Fruit fly (Drosophila melanogaster) whole organism, embryonic: ENCODE data around the gene Pax.
A peak's percentile ranks its signal among the peaks of the same experiment; 100 is the strongest.

ENCODE experiments used
- Atf6 ChIP-seq: fragments of 200-800 bp; sonication (Bioruptor generic); IDR thresholded peaks from 2 replicates; pipeline ENCODE4 v1.3.6; 2022; ENCODE audit warnings: missing biosample characterization, missing genetic modification characterization
- BEAF-32 ChIP-seq: fragments of 200-800 bp; sonication (Bioruptor generic); optimal IDR thresholded peaks from 3 replicates; lab custom pipeline; 2017; ENCODE audit warnings: missing biosample characterization, missing genetic modification characterization, mild to moderate bottlenecking, moderate library complexity, missing genetic modification reagents
- CG10654 ChIP-seq: fragments of 200-800 bp; sonication (Bioruptor generic); optimal IDR thresholded peaks from 2 replicates; lab custom pipeline; 2016; ENCODE audit warnings: missing biosample characterization, missing genetic modification characterization
- CG12769 ChIP-seq: fragments of 200-800 bp; sonication (Bioruptor generic); optimal IDR thresholded peaks from 2 replicates; lab custom pipeline; 2019; ENCODE audit warnings: missing biosample characterization, mild to moderate bottlenecking, missing genetic modification characterization, moderate library complexity
- CG15696 ChIP-seq: fragments of 200-800 bp; sonication (Bioruptor generic); optimal IDR thresholded peaks from 2 replicates; lab custom pipeline; 2019; ENCODE audit warnings: missing biosample characterization, mild to moderate bottlenecking, missing genetic modification characterization, moderate library complexity
- CG17359 ChIP-seq: fragments of 200-800 bp; sonication (Bioruptor generic); optimal IDR thresholded peaks from 3 replicates; lab custom pipeline; 2018; ENCODE audit warnings: missing biosample characterization, mild to moderate bottlenecking, missing genetic modification characterization, moderate library complexity
- CG17361 ChIP-seq: fragments of 200-800 bp; sonication (Bioruptor generic); IDR thresholded peaks from 3 replicates; pipeline ENCODE4 v1.3.6; 2022; ENCODE audit warnings: missing biosample characterization, missing genetic modification characterization
- CG17912 ChIP-seq: fragments of 200-800 bp; sonication (Bioruptor generic); optimal IDR thresholded peaks from 2 replicates; lab custom pipeline; 2018; ENCODE audit warnings: missing biosample characterization, mild to moderate bottlenecking, missing genetic modification characterization
- CG1792 ChIP-seq: fragments of 200-800 bp; sonication (Bioruptor generic); optimal IDR thresholded peaks from 2 replicates; lab custom pipeline; 2016; ENCODE audit warnings: missing biosample characterization, missing genetic modification characterization
- CG2129 ChIP-seq: fragments of 200-800 bp; sonication (Bioruptor generic); IDR thresholded peaks from 2 replicates; pipeline ENCODE4 v1.3.6; 2022; ENCODE audit warnings: missing biosample characterization, missing genetic modification characterization; ENCODE audit not compliant: partially characterized antibody
- CG30020 ChIP-seq: fragments of 200-800 bp; optimal IDR thresholded peaks from 2 replicates; lab custom pipeline; 2019; ENCODE audit warnings: missing biosample characterization, mild to moderate bottlenecking, missing genetic modification characterization, moderate library complexity
- CG31441 ChIP-seq: fragments of 200-800 bp; sonication (Bioruptor generic); IDR thresholded peaks from 2 replicates; pipeline ENCODE4 v1.3.6; 2022; ENCODE audit warnings: missing biosample characterization, missing genetic modification characterization
- CG4854 ChIP-seq: fragments of 200-800 bp; sonication (Bioruptor generic); optimal IDR thresholded peaks from 2 replicates; lab custom pipeline; 2016; ENCODE audit warnings: missing biosample characterization, missing genetic modification characterization, inconsistent platforms
- CG5245 ChIP-seq: fragments of 200-800 bp; sonication (Bioruptor generic); optimal IDR thresholded peaks from 3 replicates; lab custom pipeline; 2016; ENCODE audit warnings: missing biosample characterization, missing genetic modification characterization
- CG7928 ChIP-seq: fragments of 200-800 bp; sonication (Bioruptor generic); optimal IDR thresholded peaks from 2 replicates; lab custom pipeline; 2017; ENCODE audit warnings: missing biosample characterization, mild to moderate bottlenecking, missing genetic modification characterization
- CG7963 ChIP-seq: fragments of 200-800 bp; sonication (Bioruptor generic); IDR thresholded peaks from 3 replicates; pipeline ENCODE4 v1.3.6; 2022; ENCODE audit warnings: missing biosample characterization, missing genetic modification characterization; ENCODE audit not compliant: partially characterized antibody
- CG8478 ChIP-seq: fragments of >200 bp; optimal IDR thresholded peaks from 2 replicates; lab custom pipeline; 2018
- CG9876 ChIP-seq: fragments of 200-800 bp; sonication (Bioruptor generic); optimal IDR thresholded peaks from 2 replicates; lab custom pipeline; 2016; ENCODE audit warnings: missing biosample characterization, missing genetic modification characterization
- Camta ChIP-seq: fragments of 200-800 bp; sonication (Bioruptor generic); optimal IDR thresholded peaks from 2 replicates; lab custom pipeline; 2016; ENCODE audit warnings: missing biosample characterization, missing genetic modification characterization
- Dfd ChIP-seq, 2 experiments: fragments of >200 bp; optimal IDR thresholded peaks; 2 replicates each; lab custom pipeline; 2017; ENCODE audit warnings: missing biosample characterization in 2 of 2, missing genetic modification characterization in 2 of 2
- E2f2 ChIP-seq: fragments of 200-800 bp; sonication (Bioruptor generic); IDR thresholded peaks from 2 replicates; pipeline ENCODE4 v1.3.6; 2022; ENCODE audit warnings: missing biosample characterization, missing genetic modification characterization
- Ets65A ChIP-seq: fragments of 200-800 bp; sonication (Bioruptor generic); peaks from one replicate; lab custom pipeline; 2016; ENCODE audit warnings: missing biosample characterization, missing genetic modification characterization
- Jarid2 ChIP-seq: fragments of 200-800 bp; sonication (Bioruptor generic); optimal IDR thresholded peaks from 3 replicates; lab custom pipeline; 2017; ENCODE audit warnings: mild to moderate bottlenecking, missing biosample characterization, missing genetic modification reagents, missing genetic modification characterization
- NC2β ChIP-seq: fragments of 200-800 bp; sonication (Bioruptor generic); optimal IDR thresholded peaks from 2 replicates; lab custom pipeline; 2016; ENCODE audit warnings: missing biosample characterization, missing genetic modification characterization
- Ravus ChIP-seq: fragments of 200-800 bp; sonication (Bioruptor generic); IDR thresholded peaks from 2 replicates; pipeline ENCODE4 v1.3.6; 2022; ENCODE audit warnings: missing biosample characterization, missing genetic modification characterization
- Scr ChIP-seq: fragments of 200-800 bp; sonication (Bioruptor generic); IDR thresholded peaks from 2 replicates; pipeline ENCODE4 v1.3.6; 2022; ENCODE audit warnings: missing biosample characterization, missing genetic modification characterization; ENCODE audit not compliant: partially characterized antibody
- Side ChIP-seq: fragments of 200-800 bp; sonication (Bioruptor generic); optimal IDR thresholded peaks from 2 replicates; lab custom pipeline; 2016; ENCODE audit warnings: missing biosample characterization, missing genetic modification characterization
- Sin3A ChIP-seq: fragments of >200 bp; optimal IDR thresholded peaks from 2 replicates; lab custom pipeline; 2018
- Stat92E ChIP-seq, 3 experiments: fragments of >200 bp in 2 of 3; fragments of 200-800 bp in 1 of 3; sonication (Bioruptor generic) in 1 of 3; optimal IDR thresholded peaks; 2 replicates each; lab custom pipeline; 2017 to 2019; ENCODE audit warnings: missing biosample characterization in 3 of 3, missing genetic modification characterization in 3 of 3, mild to moderate bottlenecking in 1 of 3, moderate library complexity in 1 of 3
- abd-A ChIP-seq: fragments of 200-800 bp; sonication (Bioruptor generic); optimal IDR thresholded peaks from 3 replicates; lab custom pipeline; 2019; ENCODE audit warnings: missing biosample characterization, mild to moderate bottlenecking, missing genetic modification characterization, moderate library complexity
- al ChIP-seq: fragments of 200-800 bp; sonication (Bioruptor generic); IDR thresholded peaks from 2 replicates; pipeline ENCODE4 v1.3.6; 2022; ENCODE audit warnings: missing biosample characterization, missing genetic modification characterization
- ato ChIP-seq: fragments of 200-800 bp; sonication (Bioruptor generic); IDR thresholded peaks from 2 replicates; pipeline ENCODE4 v1.3.6; 2022; ENCODE audit warnings: missing biosample characterization, missing genetic modification characterization; ENCODE audit not compliant: partially characterized antibody
- br ChIP-seq: fragments of >200 bp; optimal IDR thresholded peaks from 2 replicates; lab custom pipeline; 2017
- fu2 ChIP-seq: fragments of 200-800 bp; sonication (Bioruptor generic); optimal IDR thresholded peaks from 2 replicates; lab custom pipeline; 2016; ENCODE audit warnings: missing biosample characterization, missing genetic modification characterization
- grau ChIP-seq: fragments of 200-800 bp; optimal IDR thresholded peaks from 3 replicates; lab custom pipeline; 2019; ENCODE audit warnings: missing biosample characterization, mild to moderate bottlenecking, missing genetic modification characterization, moderate library complexity
- gro ChIP-seq: fragments of 200-800 bp; sonication (Bioruptor generic); optimal IDR thresholded peaks from 2 replicates; lab custom pipeline; 2016; ENCODE audit warnings: missing biosample characterization, missing genetic modification characterization
- ken ChIP-seq: fragments of 200-800 bp; sonication (Bioruptor generic); IDR thresholded peaks from 3 replicates; pipeline ENCODE4 v1.3.6; 2022; ENCODE audit warnings: missing biosample characterization, missing genetic modification characterization
- nau ChIP-seq: fragments of 200-800 bp; sonication (Bioruptor generic); optimal IDR thresholded peaks from 3 replicates; lab custom pipeline; 2017; ENCODE audit warnings: missing biosample characterization, mild to moderate bottlenecking, missing genetic modification characterization, missing genetic modification reagents
- nmo ChIP-seq: fragments of 200-800 bp; sonication (Bioruptor generic); optimal IDR thresholded peaks from 2 replicates; lab custom pipeline; 2018; ENCODE audit warnings: missing biosample characterization, mild to moderate bottlenecking, missing genetic modification characterization, moderate library complexity
- odd ChIP-seq: fragments of 200-800 bp; sonication (Bioruptor generic); optimal IDR thresholded peaks from 2 replicates; lab custom pipeline; 2017; ENCODE audit warnings: missing biosample characterization, mild to moderate bottlenecking, missing genetic modification characterization
- p53 ChIP-seq: fragments of 200-800 bp; sonication (Bioruptor generic); optimal IDR thresholded peaks from 2 replicates; lab custom pipeline; 2016; ENCODE audit warnings: missing biosample characterization, missing genetic modification characterization
- prd ChIP-seq, 3 experiments: fragments of >200 bp in 2 of 3; fragments of 200-800 bp in 1 of 3; sonication (Bioruptor generic) in 1 of 3; optimal IDR thresholded peaks in 2 of 3; IDR thresholded peaks in 1 of 3; 2 replicates in 2 of 3; 3 replicates in 1 of 3; pipeline versions ENCODE4 v1.3.6 to Lab custom; 2017 to 2022; ENCODE audit warnings: missing biosample characterization in 1 of 3, missing genetic modification characterization in 1 of 3
- repo ChIP-seq: fragments of 200-800 bp; sonication (Bioruptor generic); optimal IDR thresholded peaks from 2 replicates; lab custom pipeline; 2016; ENCODE audit warnings: missing biosample characterization, missing genetic modification characterization
- sens-2 ChIP-seq: fragments of 200-800 bp; sonication (Bioruptor generic); IDR thresholded peaks from 2 replicates; pipeline ENCODE4 v1.3.6; 2022; ENCODE audit warnings: missing biosample characterization, missing genetic modification characterization
- shn ChIP-seq: fragments of 200-800 bp; sonication (Bioruptor generic); optimal IDR thresholded peaks from 3 replicates; lab custom pipeline; 2016; ENCODE audit warnings: missing biosample characterization, missing genetic modification characterization
- vfl ChIP-seq: fragments of 200-800 bp; sonication (Bioruptor generic); optimal IDR thresholded peaks from 2 replicates; lab custom pipeline; 2016; ENCODE audit warnings: missing biosample characterization, missing genetic modification characterization
- vnd ChIP-seq: fragments of 200-800 bp; sonication (Bioruptor generic); IDR thresholded peaks from 3 replicates; pipeline ENCODE4 v1.3.6; 2022; ENCODE audit warnings: missing biosample characterization, missing genetic modification characterization; ENCODE audit not compliant: partially characterized antibody
- vvl ChIP-seq: fragments of 200-800 bp; sonication (Bioruptor generic); IDR thresholded peaks from 2 replicates; pipeline ENCODE4 v1.3.6; 2022; ENCODE audit warnings: missing biosample characterization, missing genetic modification characterization
- wdn ChIP-seq: fragments of 200-800 bp; sonication (Bioruptor generic); IDR thresholded peaks from 2 replicates; pipeline ENCODE4 v1.3.6; 2022; ENCODE audit warnings: missing biosample characterization, missing genetic modification characterization
- zen2 ChIP-seq: fragments of 200-800 bp; sonication (Bioruptor generic); IDR thresholded peaks from 3 replicates; pipeline ENCODE4 v1.3.6; 2022; ENCODE audit warnings: missing biosample characterization, missing genetic modification characterization; ENCODE audit not compliant: partially characterized antibody
- zfh1 ChIP-seq: fragments of 200-800 bp; sonication (Bioruptor generic); IDR thresholded peaks from 3 replicates; pipeline ENCODE4 v1.3.6; 2022; ENCODE audit warnings: missing biosample characterization, missing genetic modification characterization

The Pax gene

DNA sequence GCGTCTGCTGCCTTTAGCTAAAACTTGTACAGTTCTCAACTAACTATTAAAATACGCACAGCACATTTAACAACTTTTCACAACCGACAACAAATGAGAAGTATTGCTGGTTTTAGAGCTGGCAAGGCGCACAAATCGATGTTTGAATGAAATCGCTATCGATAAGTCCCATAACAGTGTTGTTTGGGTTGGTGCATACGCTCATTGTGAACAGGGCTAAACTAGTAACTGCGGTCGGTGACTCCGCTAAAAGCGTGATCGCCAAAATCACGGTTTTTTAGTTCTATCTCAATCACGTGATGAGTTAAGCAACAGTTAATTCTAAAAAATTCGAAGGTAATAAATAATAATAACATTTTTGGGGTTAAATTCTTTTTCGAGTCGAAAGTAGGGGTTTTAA, 27.0 kb upstream of the Pax start, which contains the start of gene Top2 (continued):
- TF ChIP-seq Jarid2 (GFP tag; lab: Kevin White, UChicago), result no peak
- TF ChIP-seq CG17361 (GFP tag; lab: Robert Waterston, UW), result no peak
- peak; percentile 7 for TF ChIP-seq repo (GFP tag; lab: Kevin White, UChicago)
- 0 out of 3 replicates have a peak, but pooled peaks have one; percentile 7 for TF ChIP-seq ken (GFP tag; lab: Robert Waterston, UW)
- peak; percentile 15 for TF ChIP-seq fu2 (GFP tag; lab: Kevin White, UChicago)
- peak; percentile 45 for TF ChIP-seq CG1792 (GFP tag; lab: Kevin White, UChicago)
- peak; percentile 70 for TF ChIP-seq CG30020 (tag; lab: Kevin White, UChicago)
- TF ChIP-seq al, result no peak
- TF ChIP-seq CG10654 (GFP tag; lab: Kevin White, UChicago), result peak; percentile 5
- peak; percentile 16 for TF ChIP-seq CG17912
- TF ChIP-seq CG8478, result no peak
- TF ChIP-seq CG5245 (GFP tag; lab: Kevin White, UChicago), result peak; percentile 4
- TF ChIP-seq wdn, result 0 out of 2 replicates have a peak, but pooled peaks have one; percentile 22
- TF ChIP-seq CG9876 (GFP tag; lab: Kevin White, UChicago), result peak; percentile 57
- peak; percentile 63 for TF ChIP-seq CG2129
- peak; percentile 71 for TF ChIP-seq p53 (GFP tag; lab: Kevin White, UChicago)
- peak; percentile 61 for TF ChIP-seq gro
- no peak for TF ChIP-seq Dfd (GFP tag; optimal IDR thresholded peaks at IDR 0.05; lab: Kevin White, UChicago)
- peak; percentile 85 for TF ChIP-seq CG7963
- peak; percentile 33 for TF ChIP-seq NC2β (GFP tag; lab: Kevin White, UChicago)
- no peak for TF ChIP-seq CG15696
- TF ChIP-seq CG31441 (GFP tag; lab: Robert Waterston, UW), result peak; percentile 99
- TF ChIP-seq Sin3A (lab: Kevin White, UChicago), result peak; percentile 41
- no peak for TF ChIP-seq sens-2 (GFP tag; lab: Robert Waterston, UW)
- TF ChIP-seq nmo (GFP tag; lab: Kevin White, UChicago), result peak; percentile 70
- TF ChIP-seq CG7928 (GFP tag; lab: Kevin White, UChicago), result peak; percentile 63
- no peak for TF ChIP-seq CG17359 (tag; lab: Kevin White, UChicago)
- peak; percentile 77 for TF ChIP-seq vnd (GFP tag; lab: Robert Waterston, UW)
- TF ChIP-seq br (lab: Kevin White, UChicago), result no peak
- no peak for TF ChIP-seq nau (GFP tag; lab: Kevin White, UChicago)
- no peak for TF ChIP-seq abd-A (tag; lab: Kevin White, UChicago)
- peak; percentile 52 for TF ChIP-seq vfl
- no peak for TF ChIP-seq Atf6 (GFP tag; lab: Robert Waterston, UW)
- peak; percentile 23 for TF ChIP-seq Camta (GFP tag; lab: Kevin White, UChicago)
- TF ChIP-seq odd (GFP tag; lab: Kevin White, UChicago), result no peak
- TF ChIP-seq grau (tag; lab: Kevin White, UChicago), result peak; percentile 55
- TF ChIP-seq ato, result peak; percentile 80
- peak; percentile 76 for TF ChIP-seq E2f2
- no peak for TF ChIP-seq Stat92E (GFP tag; optimal IDR thresholded peaks at IDR 0.05; lab: Kevin White, UChicago)
- peak; percentile 37; the same call in 1 of the 3 replicates for TF ChIP-seq zfh1 (GFP tag; lab: Robert Waterston, UW)
- peak; percentile 79 for TF ChIP-seq zen2
- TF ChIP-seq prd (optimal IDR thresholded peaks at IDR 0.05; lab: Kevin White, UChicago), result no peak
- TF ChIP-seq prd (GFP tag; IDR thresholded peaks at IDR 0.05; lab: Robert Waterston, UW), result no peak
- peak; percentile 42 for TF ChIP-seq Side (GFP tag; lab: Kevin White, UChicago)
- peak; percentile 23 for TF ChIP-seq CG12769 (tag; lab: Kevin White, UChicago)
- TF ChIP-seq Scr, result peak; percentile 76
- TF ChIP-seq Ets65A (GFP tag; lab: Kevin White, UChicago), result peak; percentile 92
- no peak for TF ChIP-seq CG4854 (GFP tag; lab: Kevin White, UChicago)
- peak; percentile 92 for TF ChIP-seq BEAF-32 (GFP tag; lab: Kevin White, UChicago)
- peak; percentile 9; the same call in 1 of the 2 replicates for TF ChIP-seq vvl (GFP tag; lab: Robert Waterston, UW)
- no peak for TF ChIP-seq Ravus (GFP tag; lab: Robert Waterston, UW)
- TF ChIP-seq shn, result peak; percentile 30
